Fruit fly (Drosophila melanogaster) whole organism, embryonic: ENCODE results near the gene CG13369.

Experiments used
- Ada2b ChIP-seq: fragments of 200-800 bp; sonication (Bioruptor generic); IDR thresholded peaks from 2 replicates; pipeline ENCODE4 v1.3.6; 2022; ENCODE audit warnings: missing biosample characterization, missing genetic modification characterization
- Aef1 ChIP-seq: fragments of 200-800 bp; sonication (Bioruptor generic); IDR thresholded peaks from 3 replicates; pipeline ENCODE4 v1.3.6; 2022; ENCODE audit warnings: missing biosample characterization, missing genetic modification characterization
- Asciz ChIP-seq: fragments of 200-800 bp; sonication (Bioruptor generic); optimal IDR thresholded peaks from 2 replicates; lab custom pipeline; 2017; ENCODE audit warnings: missing biosample characterization, mild to moderate bottlenecking, missing genetic modification characterization, missing genetic modification reagents
- CG11398 ChIP-seq: fragments of 200-800 bp; sonication (Bioruptor generic); optimal IDR thresholded peaks from 2 replicates; lab custom pipeline; 2016; ENCODE audit warnings: missing biosample characterization, missing genetic modification characterization
- CG12769 ChIP-seq: fragments of 200-800 bp; sonication (Bioruptor generic); optimal IDR thresholded peaks from 2 replicates; lab custom pipeline; 2019; ENCODE audit warnings: missing biosample characterization, mild to moderate bottlenecking, missing genetic modification characterization, moderate library complexity
- CG1603 ChIP-seq: fragments of 200-800 bp; sonication (Bioruptor generic); optimal IDR thresholded peaks from 2 replicates; lab custom pipeline; 2019; ENCODE audit warnings: missing biosample characterization, mild to moderate bottlenecking, missing genetic modification characterization, moderate library complexity
- CG16779 ChIP-seq: fragments of 200-800 bp; sonication (Bioruptor generic); IDR thresholded peaks from 2 replicates; pipeline ENCODE4 v1.3.6; 2022; ENCODE audit warnings: missing biosample characterization, missing genetic modification characterization
- CG17361 ChIP-seq: fragments of 200-800 bp; sonication (Bioruptor generic); IDR thresholded peaks from 3 replicates; pipeline ENCODE4 v1.3.6; 2022; ENCODE audit warnings: missing biosample characterization, missing genetic modification characterization
- CG18262 ChIP-seq: fragments of 200-800 bp; optimal IDR thresholded peaks from 3 replicates; lab custom pipeline; 2019; ENCODE audit warnings: missing biosample characterization, mild to moderate bottlenecking, missing genetic modification characterization, moderate library complexity
- CG18619 ChIP-seq: fragments of 200-800 bp; sonication (Bioruptor generic); optimal IDR thresholded peaks from 3 replicates; lab custom pipeline; 2017; ENCODE audit warnings: missing biosample characterization, mild to moderate bottlenecking, missing genetic modification characterization
- CG4424 ChIP-seq: fragments of 200-800 bp; sonication (Bioruptor generic); optimal IDR thresholded peaks from 3 replicates; lab custom pipeline; 2016; ENCODE audit warnings: missing biosample characterization, missing genetic modification characterization
- CG6272 ChIP-seq: fragments of 200-800 bp; sonication (Bioruptor generic); IDR thresholded peaks from 2 replicates; pipeline ENCODE4 v1.3.6; 2022; ENCODE audit warnings: missing biosample characterization, missing genetic modification characterization
- CG6765 ChIP-seq: fragments of 200-800 bp; sonication (Bioruptor generic); optimal IDR thresholded peaks from 3 replicates; lab custom pipeline; 2017; ENCODE audit warnings: missing biosample characterization, mild to moderate bottlenecking, missing genetic modification characterization
- CG7786 ChIP-seq: fragments of 200-800 bp; sonication (Bioruptor generic); optimal IDR thresholded peaks from 2 replicates; lab custom pipeline; 2016; ENCODE audit warnings: missing biosample characterization, missing genetic modification characterization
- CG9437 ChIP-seq: fragments of 200-800 bp; sonication (Bioruptor generic); optimal IDR thresholded peaks from 2 replicates; lab custom pipeline; 2018; ENCODE audit warnings: missing biosample characterization, mild to moderate bottlenecking, missing genetic modification characterization
- CkIIα-i1 ChIP-seq: fragments of 200-800 bp; sonication (Bioruptor generic); IDR thresholded peaks from 2 replicates; pipeline ENCODE4 v1.3.6; 2022; ENCODE audit warnings: missing biosample characterization, missing genetic modification characterization
- Dll ChIP-seq: fragments of 200-800 bp; sonication (Bioruptor generic); IDR thresholded peaks from 4 replicates; pipeline ENCODE4 v1.3.6; 2022; ENCODE audit warnings: missing biosample characterization, missing genetic modification characterization; ENCODE audit not compliant: partially characterized antibody
- Elba2 ChIP-seq: fragments of 200-800 bp; sonication (Bioruptor generic); optimal IDR thresholded peaks from 3 replicates; lab custom pipeline; 2016; ENCODE audit warnings: missing biosample characterization, missing genetic modification characterization
- Ets65A ChIP-seq: fragments of 200-800 bp; sonication (Bioruptor generic); peaks from one replicate; lab custom pipeline; 2016; ENCODE audit warnings: missing biosample characterization, missing genetic modification characterization
- Ets97D ChIP-seq: fragments of 200-800 bp; sonication (Bioruptor generic); optimal IDR thresholded peaks from 3 replicates; lab custom pipeline; 2016; ENCODE audit warnings: missing biosample characterization, missing genetic modification characterization
- Fer1 ChIP-seq: fragments of 200-800 bp; sonication (Bioruptor generic); optimal IDR thresholded peaks from 2 replicates; lab custom pipeline; 2017; ENCODE audit warnings: missing biosample characterization, mild to moderate bottlenecking, missing genetic modification characterization
- H2.0 ChIP-seq: fragments of 200-800 bp; sonication (Bioruptor generic); IDR thresholded peaks from 2 replicates; pipeline ENCODE4 v1.3.6; 2022; ENCODE audit warnings: missing biosample characterization, missing genetic modification characterization
- Hmr ChIP-seq: fragments of 200-800 bp; sonication (Bioruptor generic); optimal IDR thresholded peaks from 3 replicates; lab custom pipeline; 2017; ENCODE audit warnings: mild to moderate bottlenecking, missing biosample characterization, missing genetic modification reagents, missing genetic modification characterization
- Hr3 ChIP-seq: fragments of 200-800 bp; sonication (Bioruptor generic); optimal IDR thresholded peaks from 3 replicates; lab custom pipeline; 2016; ENCODE audit warnings: missing biosample characterization, missing genetic modification characterization
- Hr39 ChIP-seq: fragments of >200 bp; optimal IDR thresholded peaks from 2 replicates; lab custom pipeline; 2017
- Hr51 ChIP-seq, 2 experiments: fragments of 200-800 bp; sonication (Bioruptor generic); optimal IDR thresholded peaks; 2 replicates in 1 of 2; 3 replicates in 1 of 2; lab custom pipeline; 2016 to 2018; ENCODE audit warnings: missing biosample characterization in 2 of 2, missing genetic modification characterization in 2 of 2, mild to moderate bottlenecking in 1 of 2, moderate library complexity in 1 of 2
- Jarid2 ChIP-seq: fragments of 200-800 bp; sonication (Bioruptor generic); optimal IDR thresholded peaks from 3 replicates; lab custom pipeline; 2017; ENCODE audit warnings: mild to moderate bottlenecking, missing biosample characterization, missing genetic modification reagents, missing genetic modification characterization
- Max ChIP-seq: fragments of 200-800 bp; sonication (Bioruptor generic); optimal IDR thresholded peaks from 2 replicates; lab custom pipeline; 2016; ENCODE audit warnings: missing biosample characterization, mild to moderate bottlenecking, missing genetic modification characterization
- NFAT ChIP-seq: fragments of 200-800 bp; sonication (Bioruptor generic); IDR thresholded peaks from 2 replicates; pipeline ENCODE4 v1.3.6; 2022; ENCODE audit warnings: missing biosample characterization, missing genetic modification characterization
- Nf-YA ChIP-seq: fragments of 200-800 bp; sonication (Bioruptor generic); IDR thresholded peaks from 2 replicates; pipeline ENCODE4 v1.3.6; 2022; ENCODE audit warnings: missing biosample characterization, missing genetic modification characterization
- Oli ChIP-seq: fragments of 200-800 bp; sonication (Bioruptor generic); optimal IDR thresholded peaks from 2 replicates; lab custom pipeline; 2018; ENCODE audit warnings: missing biosample characterization, mild to moderate bottlenecking, missing genetic modification characterization, moderate library complexity
- Sin3A ChIP-seq: fragments of >200 bp; optimal IDR thresholded peaks from 2 replicates; lab custom pipeline; 2018
- Six4 ChIP-seq: fragments of 200-800 bp; sonication (Bioruptor generic); optimal IDR thresholded peaks from 2 replicates; lab custom pipeline; 2016; ENCODE audit warnings: missing biosample characterization, missing genetic modification characterization
- Spps ChIP-seq: fragments of 200-800 bp; sonication (Bioruptor generic); optimal IDR thresholded peaks from 2 replicates; lab custom pipeline; 2018; ENCODE audit warnings: missing biosample characterization, mild to moderate bottlenecking, missing genetic modification characterization
- Xbp1 ChIP-seq: fragments of 200-800 bp; sonication (Bioruptor generic); optimal IDR thresholded peaks from 3 replicates; lab custom pipeline; 2016; ENCODE audit warnings: missing biosample characterization, mild to moderate bottlenecking, missing genetic modification characterization
- chn ChIP-seq: fragments of 200-800 bp; sonication (Bioruptor generic); optimal IDR thresholded peaks from 2 replicates; lab custom pipeline; 2016; ENCODE audit warnings: missing biosample characterization, missing genetic modification characterization
- disco-r ChIP-seq: fragments of 200-800 bp; sonication (Bioruptor generic); optimal IDR thresholded peaks from 2 replicates; lab custom pipeline; 2016; ENCODE audit warnings: missing biosample characterization, missing genetic modification characterization
- eve ChIP-seq, 2 experiments: fragments of >200 bp; optimal IDR thresholded peaks; 2 replicates each; lab custom pipeline; 2017; ENCODE audit warnings: missing biosample characterization in 2 of 2, missing genetic modification characterization in 2 of 2
- insv ChIP-seq, 2 experiments: fragments of 200-800 bp; sonication (Bioruptor generic); optimal IDR thresholded peaks; 3 replicates each; lab custom pipeline; 2016 to 2018; ENCODE audit warnings: missing biosample characterization in 2 of 2, missing genetic modification characterization in 2 of 2
- jing ChIP-seq: fragments of 200-800 bp; sonication (Bioruptor generic); optimal IDR thresholded peaks from 2 replicates; lab custom pipeline; 2018; ENCODE audit warnings: missing biosample characterization, mild to moderate bottlenecking, missing genetic modification characterization
- lbe ChIP-seq: fragments of 200-800 bp; sonication (Bioruptor generic); optimal IDR thresholded peaks from 2 replicates; lab custom pipeline; 2016; ENCODE audit warnings: missing biosample characterization, mild to moderate bottlenecking, missing genetic modification characterization
- maf-S ChIP-seq: fragments of 200-800 bp; sonication (Bioruptor generic); optimal IDR thresholded peaks from 2 replicates; lab custom pipeline; 2016; ENCODE audit warnings: missing biosample characterization, missing genetic modification characterization
- org-1 ChIP-seq: fragments of 200-800 bp; sonication (Bioruptor generic); optimal IDR thresholded peaks from 2 replicates; lab custom pipeline; 2017; ENCODE audit warnings: missing biosample characterization, missing genetic modification characterization
- peb ChIP-seq: fragments of 200-800 bp; sonication (Bioruptor generic); IDR thresholded peaks from 2 replicates; pipeline ENCODE4 v1.3.6; 2022; ENCODE audit warnings: missing biosample characterization, missing genetic modification characterization
- pnt ChIP-seq: fragments of 200-800 bp; sonication (Bioruptor generic); optimal IDR thresholded peaks from 3 replicates; lab custom pipeline; 2016; ENCODE audit warnings: missing biosample characterization, missing genetic modification characterization
- ranshi ChIP-seq: fragments of 200-800 bp; sonication (Bioruptor generic); IDR thresholded peaks from 2 replicates; pipeline ENCODE4 v1.3.6; 2022; ENCODE audit warnings: missing biosample characterization, missing genetic modification characterization
- sisA ChIP-seq: fragments of 200-800 bp; sonication (Bioruptor generic); IDR thresholded peaks from 2 replicates; pipeline ENCODE4 v1.3.6; 2022; ENCODE audit warnings: missing biosample characterization, missing genetic modification characterization
- slp2 ChIP-seq: fragments of 200-800 bp; sonication (Bioruptor generic); optimal IDR thresholded peaks from 2 replicates; lab custom pipeline; 2016; ENCODE audit warnings: missing biosample characterization, missing genetic modification characterization
- tgo ChIP-seq: fragments of 200-800 bp; sonication (Bioruptor generic); IDR thresholded peaks from 3 replicates; pipeline ENCODE4 v1.3.6; 2022; ENCODE audit warnings: missing biosample characterization, missing genetic modification characterization
- trh ChIP-seq: fragments of 200-800 bp; sonication (Bioruptor generic); optimal IDR thresholded peaks from 2 replicates; lab custom pipeline; 2016; ENCODE audit warnings: missing biosample characterization, missing genetic modification characterization
- vvl ChIP-seq: fragments of 200-800 bp; sonication (Bioruptor generic); IDR thresholded peaks from 2 replicates; pipeline ENCODE4 v1.3.6; 2022; ENCODE audit warnings: missing biosample characterization, missing genetic modification characterization
- zfh2 ChIP-seq: fragments of 200-800 bp; sonication (Bioruptor generic); optimal IDR thresholded peaks from 2 replicates; lab custom pipeline; 2016; ENCODE audit warnings: missing biosample characterization, missing genetic modification characterization

The CG13369 gene

DNA sequence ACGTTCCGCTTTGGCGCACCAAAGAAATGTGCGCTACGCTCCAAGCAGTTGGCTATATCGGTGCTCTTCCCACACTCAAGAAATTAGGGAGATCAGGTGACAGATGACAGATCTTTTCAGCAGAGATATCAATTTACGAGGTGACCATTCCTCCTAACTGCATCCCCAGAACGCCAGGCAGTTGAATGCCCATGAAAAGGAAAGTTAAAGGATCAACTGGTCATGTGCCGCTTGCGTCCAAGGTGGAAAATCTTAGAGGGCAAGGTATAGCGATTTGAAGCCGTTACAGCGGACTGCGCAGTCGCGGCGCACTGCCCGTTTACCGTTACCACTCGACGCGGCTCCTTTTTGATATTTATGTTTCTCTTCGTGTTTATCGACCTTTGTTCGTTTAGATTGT, 4.7 kb upstream of the CG13369 start (continued):
- TF ChIP-seq NFAT (no peak), Elba2 (GFP tag; lab: Kevin White, UChicago) (no peak), Oli (peak; percentile 22), eve (GFP tag; optimal IDR thresholded peaks at IDR 0.05; lab: Kevin White, UChicago) (no peak), vvl (GFP tag; lab: Robert Waterston, UW) (no peak), org-1 (GFP tag; lab: Kevin White, UChicago) (peak; percentile 20), Jarid2 (GFP tag; lab: Kevin White, UChicago) (no peak), CG7786 (GFP tag; lab: Kevin White, UChicago) (peak; percentile 53), Spps (tag; lab: Kevin White, UChicago) (no peak), tgo (peak; percentile 28; the same call in 1 of the 3 replicates), Ets65A (GFP tag; lab: Kevin White, UChicago) (peak; percentile 87), CG1603 (peak; percentile 37), CG17361 (0 out of 3 replicates have a peak, but pooled peaks have one; percentile 11), Six4 (peak; percentile 10), Hr39 (no peak), jing (GFP tag; lab: Kevin White, UChicago) (no peak), Aef1 (GFP tag; lab: Robert Waterston, UW) (0 out of 3 replicates have a peak, but pooled peaks have one; percentile 11), Hr51 (GFP tag; optimal IDR thresholded peaks at IDR 0.05; lab: Kevin White, UChicago) (peak in 1 of 2 experiments; percentile 39), CkIIα-i1 (GFP tag; lab: Robert Waterston, UW) (no peak), pnt (peak; percentile 29), CG6272 (no peak), CG18262 (peak; percentile 36), ranshi (GFP tag; lab: Robert Waterston, UW) (peak; percentile 18; the same call in 1 of the 2 replicates), slp2 (GFP tag; lab: Kevin White, UChicago) (peak; percentile 13), Asciz (GFP tag; lab: Kevin White, UChicago) (no peak), CG4424 (GFP tag; lab: Kevin White, UChicago) (peak; percentile 7), Hmr (peak; percentile 7), maf-S (peak; percentile 24), Ada2b (GFP tag; lab: Robert Waterston, UW) (0 out of 2 replicates have a peak, but pooled peaks have one; percentile 16), trh (GFP tag; lab: Kevin White, UChicago) (no peak), Ets97D (GFP tag; lab: Kevin White, UChicago) (peak; percentile 7), Sin3A (lab: Kevin White, UChicago) (no peak), H2.0 (GFP tag; lab: Robert Waterston, UW) (peak; percentile 18; the same call in 1 of the 2 replicates), lbe (no peak), CG6765 (no peak), insv (GFP tag; optimal IDR thresholded peaks at IDR 0.05; lab: Kevin White, UChicago) (no peak), Hr3 (GFP tag; lab: Kevin White, UChicago) (no peak), CG9437 (GFP tag; lab: Kevin White, UChicago) (peak; percentile 5), sisA (GFP tag; lab: Robert Waterston, UW) (peak; percentile 33; the same call in 1 of the 2 replicates), Fer1 (GFP tag; lab: Kevin White, UChicago) (peak; percentile 3), CG18619 (GFP tag; lab: Kevin White, UChicago) (no peak), peb (GFP tag; lab: Robert Waterston, UW) (no peak), CG12769 (peak; percentile 10), zfh2 (peak; percentile 57), disco-r (GFP tag; lab: Kevin White, UChicago) (no peak), CG11398 (GFP tag; lab: Kevin White, UChicago) (peak; percentile 2), Xbp1 (GFP tag; lab: Kevin White, UChicago) (peak; percentile 24), chn (GFP tag; lab: Kevin White, UChicago) (peak; percentile 17), Nf-YA (GFP tag; lab: Robert Waterston, UW) (0 out of 2 replicates have a peak, but pooled peaks have one; percentile 18), Max (GFP tag; lab: Kevin White, UChicago) (no peak), Dll (no peak), CG16779 (GFP tag; lab: Robert Waterston, UW) (no peak)
